Worm (Caenorhabditis elegans): Measurements from ENCODE around the gene glb-32.

DNA sequence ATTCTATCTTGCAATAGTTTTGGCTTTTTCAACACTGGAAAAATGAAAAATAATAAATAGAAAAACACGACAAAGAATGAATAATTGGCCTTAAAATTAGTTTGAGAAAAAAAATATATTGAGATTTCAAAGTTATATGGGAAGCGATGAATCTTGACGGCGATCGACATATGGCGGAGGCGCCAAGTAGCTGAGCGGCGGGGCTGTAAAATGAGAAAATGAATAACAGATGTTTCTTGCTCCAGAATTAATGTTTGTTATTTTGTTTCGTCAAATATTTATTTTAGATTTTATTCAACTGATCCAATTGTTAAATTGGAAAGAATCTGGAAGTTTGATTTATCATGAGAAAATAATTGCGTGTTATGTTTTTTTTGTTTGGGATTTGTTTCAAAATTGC lies 49.8 kb downstream of the glb-32 start, which contains the start of gene K11D12.11:
- no peak for TF ChIP-seq egl-27 (tag; optimal IDR thresholded peaks at IDR 0.05)
- TF ChIP-seq aly-2 (tag; optimal IDR thresholded peaks at IDR 0.05), result no peak
- TF ChIP-seq elt-1 (tag; optimal IDR thresholded peaks at IDR 0.05), result no peak
- TF ChIP-seq snpc-4 (tag; optimal IDR thresholded peaks at IDR 0.05), result no peak
- TF ChIP-seq R02D3.7 (tag; optimal IDR thresholded peaks at IDR 0.05), result no peak
- no peak for TF ChIP-seq unc-62 (GFP tag; optimal IDR thresholded peaks at IDR 0.05)
- no peak for TF ChIP-seq sma-3 (GFP tag; optimal IDR thresholded peaks at IDR 0.05)
- TF ChIP-seq unc-39 (tag; optimal IDR thresholded peaks at IDR 0.05), result no peak
- TF ChIP-seq lsy-2 (tag; optimal IDR thresholded peaks at IDR 0.05), result no peak
- TF ChIP-seq ztf-4 (tag; optimal IDR thresholded peaks at IDR 0.05), result no peak

All from whole organism, L2 larva.